Fruit fly (Drosophila melanogaster): Measurements from ENCODE around the gene homer.

Gene homer

DNA sequence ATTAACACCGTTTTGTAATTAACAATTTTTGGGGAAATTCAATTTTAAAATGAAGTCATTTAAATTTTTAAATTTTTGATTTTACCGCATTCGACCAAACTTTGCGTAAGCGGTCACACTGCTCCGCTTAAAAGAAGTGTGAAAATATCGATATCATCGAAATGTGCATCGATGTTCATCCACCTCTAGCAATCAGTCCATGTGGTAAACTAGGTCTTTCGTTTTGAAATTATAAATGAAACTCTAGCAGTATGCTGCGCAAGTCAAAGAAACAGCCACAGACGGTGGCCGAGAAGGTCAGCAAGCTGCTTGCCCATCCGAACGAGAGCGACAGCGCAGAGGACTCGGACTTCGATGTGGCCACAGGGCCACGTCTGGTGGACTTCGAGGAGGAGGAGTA, 5.7 kb downstream of the homer start, which contains the start of gene Aatf:
Gene Aatf (plus strand): TSS at position 166 of the 400 bp plus-strand sequence.
- TF ChIP-seq EcR (GFP tag; optimal IDR thresholded peaks at IDR 0.05) (no peak), pan (optimal IDR thresholded peaks at IDR 0.05) (no peak), usp (GFP tag; optimal IDR thresholded peaks at IDR 0.05) (no peak), psq (optimal IDR thresholded peaks at IDR 0.05) (no peak), CG8478 (optimal IDR thresholded peaks at IDR 0.05) (no peak), Dll (optimal IDR thresholded peaks at IDR 0.05) (no peak)

DNA sequence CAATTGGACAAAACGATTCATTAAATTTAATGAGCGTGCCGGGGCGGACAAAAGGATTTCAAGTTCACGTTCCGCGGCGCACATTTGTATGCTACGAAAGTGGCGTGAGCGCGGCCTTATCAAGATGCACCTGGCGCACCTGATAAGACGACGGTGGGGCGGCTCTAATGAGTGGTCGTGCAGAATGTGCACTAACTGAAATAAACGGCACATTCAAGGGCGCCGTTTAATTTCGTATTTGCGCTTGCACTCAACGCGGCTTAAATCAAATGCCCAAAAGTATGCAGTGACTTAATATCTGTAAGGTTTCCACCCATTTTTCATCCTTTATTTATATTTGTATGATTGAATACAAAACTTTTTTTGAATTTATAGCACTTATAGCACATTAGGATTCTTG, 6.2 kb downstream of the homer start:
- TF ChIP-seq EcR (GFP tag; optimal IDR thresholded peaks at IDR 0.05) = no peak
- no peak for TF ChIP-seq Dll (optimal IDR thresholded peaks at IDR 0.05)
- no peak for TF ChIP-seq CG8478 (optimal IDR thresholded peaks at IDR 0.05)
- TF ChIP-seq pan (optimal IDR thresholded peaks at IDR 0.05) = no peak
- no peak for TF ChIP-seq psq (optimal IDR thresholded peaks at IDR 0.05)
- no peak for TF ChIP-seq usp (GFP tag; optimal IDR thresholded peaks at IDR 0.05)

DNA sequence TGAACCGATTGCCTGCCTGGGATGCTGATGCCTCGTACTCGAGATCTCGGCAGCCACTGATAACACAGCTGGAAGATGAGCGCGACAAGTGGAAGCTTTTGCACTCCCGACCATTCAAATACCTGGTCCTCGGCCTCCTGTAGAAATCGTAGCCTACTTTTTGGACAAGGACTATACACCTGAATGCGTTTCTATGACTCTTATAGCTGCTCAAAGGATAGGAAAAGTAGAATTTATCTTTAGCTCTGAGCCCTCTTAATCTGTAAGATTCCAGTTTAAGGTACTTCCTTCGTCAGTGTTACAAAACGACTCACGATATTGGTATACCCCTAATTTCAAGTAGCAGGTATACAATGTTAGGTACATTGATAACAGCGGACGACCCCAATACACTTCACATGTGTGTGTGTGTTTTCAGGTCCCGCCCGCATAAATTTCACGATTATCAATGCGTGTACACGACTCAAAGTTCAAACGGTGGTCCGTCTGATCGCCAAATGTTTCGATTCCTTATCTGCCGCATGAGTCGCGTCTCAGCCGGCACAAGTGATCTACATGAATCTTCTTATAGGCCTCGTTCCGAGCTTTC, 6.9 kb downstream of the homer start, which contains the start of gene AkhR:
Gene AkhR (minus strand): TSS at position 5 of the 589 bp plus-strand sequence.
- TF ChIP-seq pan (optimal IDR thresholded peaks at IDR 0.05) (peak; percentile 76), Dll (optimal IDR thresholded peaks at IDR 0.05) (no peak)

DNA sequence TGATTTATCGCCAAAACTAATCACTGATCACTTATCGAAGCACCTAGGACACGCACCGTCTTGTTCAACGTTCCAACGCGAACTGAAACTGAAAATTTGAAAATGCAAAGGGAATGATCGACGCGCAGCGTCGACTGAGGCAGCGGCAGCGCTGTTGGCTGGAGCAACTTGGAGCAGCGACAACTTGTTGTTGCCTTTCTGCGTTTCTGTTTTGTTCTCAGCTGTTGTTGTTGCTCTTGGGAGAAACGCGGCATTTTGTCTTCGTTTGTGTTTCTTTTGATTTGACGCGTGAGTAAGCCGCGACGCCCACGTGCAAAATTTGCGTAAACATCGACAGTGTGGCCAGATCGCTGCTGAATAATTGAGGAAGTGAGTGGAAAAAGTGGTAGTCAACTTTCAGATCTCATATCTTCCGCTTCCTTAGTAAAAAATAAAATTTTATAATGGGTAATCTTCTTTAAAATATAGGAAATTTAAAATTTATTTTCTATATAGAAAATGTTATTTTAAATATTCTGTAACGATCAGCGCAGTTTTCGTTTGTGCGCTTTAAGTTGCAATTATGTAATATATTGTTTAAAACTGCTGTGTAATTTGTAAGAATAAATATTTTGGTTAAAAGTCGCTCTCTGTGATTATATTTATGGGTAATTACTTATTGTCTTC, 14.0 kb downstream of the homer start, which contains the start of gene Tsp:
Gene Tsp (minus strand): TSS at position 90 of the 666 bp plus-strand sequence.
- TF ChIP-seq EcR (GFP tag; optimal IDR thresholded peaks at IDR 0.05) (no peak), usp (GFP tag; optimal IDR thresholded peaks at IDR 0.05) (no peak), Dll (optimal IDR thresholded peaks at IDR 0.05) (peak; percentile 29)

DNA sequence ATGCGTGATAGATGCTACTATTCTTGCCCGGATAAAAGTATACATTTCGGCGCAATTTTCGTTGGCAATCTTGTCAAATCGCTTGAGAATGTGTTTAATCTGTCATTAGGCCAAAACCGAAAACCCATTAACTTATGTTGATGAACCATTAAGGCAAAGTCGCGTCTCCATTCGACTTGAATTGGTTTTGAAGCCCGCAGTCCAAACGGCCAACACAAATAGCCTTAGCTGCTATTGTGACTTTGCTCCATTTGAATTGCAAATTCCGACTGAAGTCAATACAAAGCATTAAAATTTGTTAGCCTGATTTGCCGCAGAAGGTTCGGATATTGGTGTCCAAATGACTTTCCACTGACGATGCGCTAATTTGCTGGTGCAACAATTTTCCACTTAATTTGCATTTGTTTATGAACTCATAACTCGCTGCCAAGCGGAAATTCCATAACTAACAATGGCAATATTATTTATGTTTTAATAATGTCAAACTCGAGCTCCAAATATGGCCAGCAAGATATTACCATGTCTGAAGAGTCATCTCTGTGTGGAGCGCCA, 16.7 kb downstream of the homer start:
- TF ChIP-seq pan (optimal IDR thresholded peaks at IDR 0.05) = no peak
- no peak for TF ChIP-seq Dll (optimal IDR thresholded peaks at IDR 0.05)
- TF ChIP-seq psq (optimal IDR thresholded peaks at IDR 0.05) = no peak
- no peak for TF ChIP-seq usp (GFP tag; optimal IDR thresholded peaks at IDR 0.05)
- TF ChIP-seq EcR (GFP tag; optimal IDR thresholded peaks at IDR 0.05) = no peak
- no peak for TF ChIP-seq CG8478 (optimal IDR thresholded peaks at IDR 0.05)

DNA sequence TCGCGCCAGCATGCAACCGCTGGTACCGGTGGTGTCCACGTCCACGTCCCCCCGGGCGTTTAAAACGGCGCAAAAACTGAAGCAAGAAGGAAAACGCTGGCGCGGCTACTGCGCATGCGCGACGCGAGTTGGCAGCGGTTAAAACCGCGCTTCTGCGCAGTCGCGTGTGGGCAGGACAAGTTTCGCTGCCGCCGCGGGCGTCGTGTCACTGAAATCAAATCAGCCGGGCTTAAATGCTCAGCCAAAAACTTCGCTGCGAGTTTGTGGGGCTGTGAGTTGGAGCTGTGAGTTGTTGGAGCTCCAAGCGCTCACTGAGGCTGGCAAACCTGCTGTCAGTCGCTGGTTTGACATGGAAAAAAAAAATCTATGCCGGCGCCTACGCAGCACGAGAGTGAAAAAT, 18.1 kb downstream of the homer start:
- TF ChIP-seq psq (optimal IDR thresholded peaks at IDR 0.05) = no peak
- no peak for TF ChIP-seq pan (optimal IDR thresholded peaks at IDR 0.05)
- TF ChIP-seq Dll (optimal IDR thresholded peaks at IDR 0.05) = no peak
- no peak for TF ChIP-seq CG8478 (optimal IDR thresholded peaks at IDR 0.05)
- no peak for TF ChIP-seq usp (GFP tag; optimal IDR thresholded peaks at IDR 0.05)
- no peak for TF ChIP-seq EcR (GFP tag; optimal IDR thresholded peaks at IDR 0.05)

DNA sequence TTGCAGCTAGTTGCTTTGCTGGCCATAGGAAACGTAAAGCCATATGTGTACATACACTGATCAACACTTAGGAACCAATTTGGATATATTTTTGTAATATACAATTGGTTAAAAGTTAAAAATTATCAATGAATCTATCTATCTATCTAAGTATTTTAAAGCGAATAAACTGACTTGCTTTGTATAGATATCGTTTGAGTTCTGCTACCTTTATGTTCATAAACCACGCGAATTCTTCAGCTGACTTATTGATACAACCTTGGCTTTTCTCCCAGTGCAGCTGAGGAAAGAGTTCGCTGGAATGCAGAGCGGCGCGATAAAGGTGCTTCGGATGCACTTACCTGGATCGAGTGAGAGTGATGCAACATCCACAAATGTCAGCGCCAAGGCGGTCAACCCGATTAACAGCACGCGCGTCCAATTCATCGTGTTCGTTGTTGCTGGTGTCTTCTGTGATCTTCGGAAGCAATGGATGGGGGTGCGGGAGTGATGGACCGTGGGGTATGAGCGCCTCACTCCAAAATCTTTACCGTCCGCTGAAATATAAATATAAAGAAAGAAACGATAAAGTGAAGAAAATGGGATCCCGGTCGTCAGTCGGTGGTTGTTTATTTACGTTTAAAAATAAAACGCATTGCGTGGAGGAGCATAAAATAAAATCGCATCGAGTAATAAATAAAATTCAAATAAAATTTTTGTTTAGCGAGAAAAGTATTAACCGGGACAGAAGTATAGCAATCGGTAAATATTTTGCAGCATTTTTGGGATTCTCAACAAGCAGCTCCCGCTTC, 21.6 kb downstream of the homer start:
- TF ChIP-seq CG8478 (optimal IDR thresholded peaks at IDR 0.05) (no peak), psq (optimal IDR thresholded peaks at IDR 0.05) (no peak), pan (optimal IDR thresholded peaks at IDR 0.05) (no peak), usp (GFP tag; optimal IDR thresholded peaks at IDR 0.05) (no peak), EcR (GFP tag; optimal IDR thresholded peaks at IDR 0.05) (no peak), Dll (optimal IDR thresholded peaks at IDR 0.05) (no peak)

DNA sequence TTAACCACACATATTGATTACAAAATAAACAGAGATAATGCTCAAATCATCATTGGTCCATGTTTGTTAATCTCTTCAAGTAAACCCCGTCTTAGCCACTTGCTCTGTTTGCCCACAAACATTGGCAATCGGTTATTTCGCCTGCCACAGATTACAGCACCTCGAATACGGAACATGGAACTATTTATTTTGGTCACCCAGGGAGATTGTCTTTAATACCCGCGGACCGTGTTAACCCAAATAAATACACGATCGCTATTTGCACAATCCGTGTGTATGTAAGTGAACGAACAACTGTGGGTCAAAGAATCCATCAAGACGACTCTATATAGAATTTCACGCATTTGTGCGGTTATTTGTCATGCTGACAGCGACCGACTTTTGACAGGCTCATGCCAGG, 22.4 kb downstream of the homer start:
- TF ChIP-seq pan (optimal IDR thresholded peaks at IDR 0.05) = no peak
- no peak for TF ChIP-seq usp (GFP tag; optimal IDR thresholded peaks at IDR 0.05)
- TF ChIP-seq EcR (GFP tag; optimal IDR thresholded peaks at IDR 0.05) = no peak
- no peak for TF ChIP-seq psq (optimal IDR thresholded peaks at IDR 0.05)
- TF ChIP-seq CG8478 (optimal IDR thresholded peaks at IDR 0.05) = no peak
- no peak for TF ChIP-seq Dll (optimal IDR thresholded peaks at IDR 0.05)

DNA sequence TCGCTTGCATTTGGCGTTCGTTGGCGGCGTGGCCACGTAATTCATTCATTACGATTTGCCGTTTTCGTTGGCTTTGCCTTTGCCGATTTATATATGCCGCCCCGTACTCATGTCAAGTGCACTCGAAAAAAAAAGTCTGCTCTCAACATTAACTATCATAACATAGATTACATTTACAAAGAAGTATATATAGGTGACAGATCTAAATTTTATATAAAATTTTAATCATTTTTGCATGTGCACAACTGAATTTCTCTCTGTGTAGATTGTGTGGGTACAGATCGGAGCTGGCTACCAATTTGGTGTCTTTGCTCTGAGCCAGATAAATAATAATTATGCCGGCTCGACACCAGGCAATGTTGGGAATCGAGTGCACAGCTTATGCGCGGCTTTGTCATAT, 24.8 kb downstream of the homer start:
- TF ChIP-seq EcR (GFP tag; optimal IDR thresholded peaks at IDR 0.05) = no peak
- no peak for TF ChIP-seq psq (optimal IDR thresholded peaks at IDR 0.05)
- no peak for TF ChIP-seq usp (GFP tag; optimal IDR thresholded peaks at IDR 0.05)
- TF ChIP-seq Dll (optimal IDR thresholded peaks at IDR 0.05) = no peak
- TF ChIP-seq pan (optimal IDR thresholded peaks at IDR 0.05) = no peak
- no peak for TF ChIP-seq CG8478 (optimal IDR thresholded peaks at IDR 0.05)

DNA sequence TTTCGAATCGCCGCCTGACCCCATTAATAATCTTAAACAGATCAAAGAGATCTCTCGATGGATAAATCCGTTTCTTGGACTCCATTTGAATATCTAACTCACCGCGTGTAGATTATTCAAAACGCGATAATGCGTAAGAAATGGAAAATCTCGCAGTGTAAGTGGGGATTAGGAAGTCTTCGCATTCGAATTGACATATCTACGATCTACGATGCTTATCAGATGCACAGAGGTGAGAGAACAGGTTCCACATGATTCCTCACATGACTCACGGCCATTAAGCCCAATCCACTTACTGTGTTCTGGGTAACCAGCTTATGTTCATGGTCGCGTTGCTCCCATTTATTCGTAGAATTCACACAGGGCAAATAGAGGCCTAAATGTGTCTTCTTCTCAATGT, 26.9 kb downstream of the homer start:
- TF ChIP-seq EcR (GFP tag; optimal IDR thresholded peaks at IDR 0.05) (no peak), pan (optimal IDR thresholded peaks at IDR 0.05) (no peak), usp (GFP tag; optimal IDR thresholded peaks at IDR 0.05) (no peak), psq (optimal IDR thresholded peaks at IDR 0.05) (no peak)

DNA sequence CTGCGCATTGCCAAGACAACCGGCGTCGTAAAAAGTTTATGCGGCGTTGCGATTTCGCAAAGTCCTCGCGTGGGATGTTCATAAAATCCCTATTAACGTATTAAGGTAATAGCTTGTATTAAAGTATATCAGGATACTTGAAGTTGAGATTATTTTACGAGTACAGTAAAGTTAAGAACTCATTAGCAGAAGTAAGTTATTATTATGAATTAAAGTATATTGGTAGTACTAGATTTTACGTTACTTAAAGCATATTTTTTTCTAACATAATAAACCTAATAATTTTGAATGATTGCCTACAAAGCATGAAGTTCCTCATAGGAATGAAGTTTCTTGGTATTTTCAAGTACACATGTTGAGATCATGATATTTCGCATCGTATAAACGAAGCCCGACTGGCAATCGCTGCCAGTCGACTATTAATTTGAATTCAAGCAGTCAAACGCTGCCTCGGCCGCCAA, 29.3 kb downstream of the homer start:
- TF ChIP-seq CG8478 (optimal IDR thresholded peaks at IDR 0.05) (no peak), pan (optimal IDR thresholded peaks at IDR 0.05) (no peak), usp (GFP tag; optimal IDR thresholded peaks at IDR 0.05) (no peak), psq (optimal IDR thresholded peaks at IDR 0.05) (no peak), EcR (GFP tag; optimal IDR thresholded peaks at IDR 0.05) (no peak), Dll (optimal IDR thresholded peaks at IDR 0.05) (no peak)

DNA sequence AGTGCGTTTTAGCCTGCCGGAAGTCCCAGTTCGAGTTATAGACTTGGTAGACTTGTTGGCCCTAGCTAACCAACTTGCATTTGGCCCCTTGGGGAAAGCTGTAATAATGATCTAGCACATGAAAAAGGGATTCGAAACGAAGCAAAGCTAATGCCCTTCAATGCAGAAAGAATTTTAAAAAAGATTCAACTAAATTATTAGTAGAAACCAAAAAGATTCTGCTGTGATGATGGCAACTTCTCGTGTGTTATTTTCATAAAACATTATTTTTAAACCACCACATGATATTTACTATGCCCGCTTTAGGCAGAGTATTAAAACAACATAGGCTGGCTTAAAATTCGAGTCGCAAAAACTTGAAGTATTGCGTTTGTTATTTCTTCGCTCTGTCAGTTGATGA, 31.1 kb downstream of the homer start:
- no peak for TF ChIP-seq psq (optimal IDR thresholded peaks at IDR 0.05)
- no peak for TF ChIP-seq EcR (GFP tag; optimal IDR thresholded peaks at IDR 0.05)
